Fruit fly (Drosophila melanogaster): ENCODE measurements around the gene CrzR.

DNA sequence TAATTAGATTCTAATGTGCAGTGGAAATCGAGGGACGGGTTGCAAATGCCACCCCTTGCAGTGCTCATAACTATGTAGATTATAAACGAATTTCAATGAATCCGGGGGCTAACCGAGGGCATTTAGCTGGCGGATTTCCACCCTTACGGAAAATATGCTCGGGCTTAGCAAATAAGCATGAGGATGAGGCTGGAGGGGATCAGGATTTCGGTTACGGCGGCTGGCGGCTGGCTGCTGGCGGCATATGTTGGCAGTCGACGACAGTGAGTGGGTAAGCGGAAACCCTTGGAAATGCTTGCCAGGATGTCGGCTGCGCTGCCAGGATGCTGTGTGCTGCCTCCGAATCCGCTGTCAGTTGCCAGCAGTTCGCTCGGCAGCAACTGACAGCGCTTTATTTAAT lies 56.7 kb downstream of the CrzR start:
- TF ChIP-seq CG8478 (optimal IDR thresholded peaks at IDR 0.05): no peak
- no peak for TF ChIP-seq CTCF (optimal IDR thresholded peaks at IDR 0.05)
